Worm (Caenorhabditis elegans): Measurements from ENCODE around the gene clec-141.

Gene clec-141

DNA sequence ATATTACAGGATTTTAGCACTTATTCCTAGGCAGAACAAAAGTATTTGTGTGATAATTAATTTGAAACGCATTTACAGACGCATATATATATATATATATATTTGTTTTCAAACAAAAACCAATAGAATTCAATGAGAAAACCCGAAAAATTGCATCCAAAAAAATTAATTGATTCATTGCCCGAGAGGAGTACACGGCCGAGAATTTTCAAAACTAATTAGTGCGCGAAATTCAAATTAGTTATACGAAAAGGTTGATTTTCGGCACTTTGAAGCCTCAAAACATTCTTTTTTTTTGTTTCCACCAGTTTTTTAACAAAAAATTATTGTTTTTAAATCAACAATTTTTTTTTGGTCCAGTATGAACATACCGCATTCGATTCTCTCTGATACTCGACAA lies 16.0 kb downstream of the clec-141 start:
- TF ChIP-seq him-1 (tag; optimal IDR thresholded peaks at IDR 0.05) (no peak), dao-5 (tag; optimal IDR thresholded peaks at IDR 0.05) (no peak)

DNA sequence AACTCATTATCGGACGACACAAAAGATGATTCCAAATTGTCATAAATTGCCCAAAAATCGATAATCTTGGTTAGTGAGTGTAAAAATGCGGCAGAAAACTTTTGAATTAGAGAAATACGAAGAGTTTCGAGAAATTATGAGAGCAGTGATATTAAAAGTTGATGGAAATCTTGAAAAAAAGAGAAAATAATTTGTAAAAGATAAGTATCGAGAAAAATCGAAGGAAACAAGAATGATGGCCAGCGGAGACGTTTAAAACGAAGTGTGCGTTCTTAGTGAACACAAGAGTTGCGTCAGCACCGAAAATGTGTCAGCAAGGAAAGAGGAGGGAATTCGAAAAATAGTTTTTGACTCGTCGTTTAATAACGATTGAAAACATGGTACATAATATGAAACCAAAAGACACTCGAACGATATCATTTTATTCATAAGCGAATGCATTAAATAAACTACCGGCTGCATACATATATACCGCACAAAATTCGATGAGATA lies 17.6 kb downstream of the clec-141 start, which contains the start of gene ndx-6:
Gene ndx-6, minus strand, starts transcription at position 51 of the 493 bp plus-strand sequence.
- TF ChIP-seq W03F9.2 (tag; optimal IDR thresholded peaks at IDR 0.05) (peak; percentile 72), him-1 (tag; optimal IDR thresholded peaks at IDR 0.05) (peak; percentile 24), dao-5 (tag; optimal IDR thresholded peaks at IDR 0.05) (no peak)

- TF ChIP-seq W03F9.2 (tag; optimal IDR thresholded peaks at IDR 0.05) = no peak
- TF ChIP-seq dao-5 (tag; optimal IDR thresholded peaks at IDR 0.05) = no peak
- no peak for TF ChIP-seq him-1 (tag; optimal IDR thresholded peaks at IDR 0.05)
Measured at ce11 chrII:5388786-5389421, 18.5 kb downstream of the clec-141 start, which contains the start of gene rsp-4. Gene rsp-4, minus strand, starts transcription at chrII:5388836.

ce11 chrII:5387217-5387616 lies 20.2 kb downstream of the clec-141 start, which contains the start of gene ccpp-6:
Gene ccpp-6, minus strand, starts transcription at chrII:5387317.
- TF ChIP-seq him-1 (tag; optimal IDR thresholded peaks at IDR 0.05) = no peak
- TF ChIP-seq W03F9.2 (tag; optimal IDR thresholded peaks at IDR 0.05) = no peak
- no peak for TF ChIP-seq dao-5 (tag; optimal IDR thresholded peaks at IDR 0.05)

- TF ChIP-seq him-1 (tag; optimal IDR thresholded peaks at IDR 0.05) (no peak), W03F9.2 (tag; optimal IDR thresholded peaks at IDR 0.05) (no peak), dao-5 (tag; optimal IDR thresholded peaks at IDR 0.05) (no peak)
Measured at ce11 chrII:5384282-5384681, 23.2 kb downstream of the clec-141 start.

DNA sequence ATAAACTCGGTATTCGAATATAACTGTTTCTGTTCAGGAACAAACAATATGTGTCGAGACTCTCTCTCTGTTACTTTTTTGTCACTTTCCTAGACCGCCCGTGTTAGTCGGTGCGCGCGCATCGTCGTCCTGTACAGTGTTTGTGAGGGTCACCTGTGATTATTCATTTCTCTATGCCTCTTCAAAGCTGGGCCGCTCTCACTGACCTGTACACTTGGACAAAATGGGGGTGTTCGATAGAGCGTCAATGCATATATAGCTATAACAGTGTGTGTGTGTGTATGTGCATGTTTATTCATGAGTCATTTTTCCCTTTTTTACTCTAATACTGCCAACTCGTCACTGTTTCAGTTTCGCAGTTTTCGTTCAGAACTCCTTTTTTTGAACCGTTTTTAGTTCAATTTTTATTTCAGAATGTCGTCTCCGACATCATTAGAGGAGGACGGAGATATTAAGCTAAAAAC lies 27.8 kb downstream of the clec-141 start, which contains the start of gene pkc-3:
Gene pkc-3, plus strand, starts transcription at position 414 of the 464 bp plus-strand sequence.
- TF ChIP-seq dao-5 (tag; optimal IDR thresholded peaks at IDR 0.05) (no peak), W03F9.2 (tag; optimal IDR thresholded peaks at IDR 0.05) (no peak), him-1 (tag; optimal IDR thresholded peaks at IDR 0.05) (no peak)

- TF ChIP-seq dao-5 (tag; optimal IDR thresholded peaks at IDR 0.05) (no peak), him-1 (tag; optimal IDR thresholded peaks at IDR 0.05) (no peak)
Measured at ce11 chrII:5378239-5378521, 29.3 kb downstream of the clec-141 start.

- no peak for TF ChIP-seq him-1 (tag; optimal IDR thresholded peaks at IDR 0.05)
- no peak for TF ChIP-seq W03F9.2 (tag; optimal IDR thresholded peaks at IDR 0.05)
- TF ChIP-seq dao-5 (tag; optimal IDR thresholded peaks at IDR 0.05) = no peak
Measured at ce11 chrII:5377467-5378238, 29.8 kb downstream of the clec-141 start, which contains the start of gene prdx-2. Gene prdx-2, plus strand, starts transcription at chrII:5378195.

- TF ChIP-seq dao-5 (tag; optimal IDR thresholded peaks at IDR 0.05) = no peak
- TF ChIP-seq him-1 (tag; optimal IDR thresholded peaks at IDR 0.05) = no peak
- no peak for TF ChIP-seq W03F9.2 (tag; optimal IDR thresholded peaks at IDR 0.05)
Measured at ce11 chrII:5374967-5375366, 32.5 kb downstream of the clec-141 start, which contains the start of gene algn-2. Gene algn-2, plus strand, starts transcription at chrII:5375267.

DNA sequence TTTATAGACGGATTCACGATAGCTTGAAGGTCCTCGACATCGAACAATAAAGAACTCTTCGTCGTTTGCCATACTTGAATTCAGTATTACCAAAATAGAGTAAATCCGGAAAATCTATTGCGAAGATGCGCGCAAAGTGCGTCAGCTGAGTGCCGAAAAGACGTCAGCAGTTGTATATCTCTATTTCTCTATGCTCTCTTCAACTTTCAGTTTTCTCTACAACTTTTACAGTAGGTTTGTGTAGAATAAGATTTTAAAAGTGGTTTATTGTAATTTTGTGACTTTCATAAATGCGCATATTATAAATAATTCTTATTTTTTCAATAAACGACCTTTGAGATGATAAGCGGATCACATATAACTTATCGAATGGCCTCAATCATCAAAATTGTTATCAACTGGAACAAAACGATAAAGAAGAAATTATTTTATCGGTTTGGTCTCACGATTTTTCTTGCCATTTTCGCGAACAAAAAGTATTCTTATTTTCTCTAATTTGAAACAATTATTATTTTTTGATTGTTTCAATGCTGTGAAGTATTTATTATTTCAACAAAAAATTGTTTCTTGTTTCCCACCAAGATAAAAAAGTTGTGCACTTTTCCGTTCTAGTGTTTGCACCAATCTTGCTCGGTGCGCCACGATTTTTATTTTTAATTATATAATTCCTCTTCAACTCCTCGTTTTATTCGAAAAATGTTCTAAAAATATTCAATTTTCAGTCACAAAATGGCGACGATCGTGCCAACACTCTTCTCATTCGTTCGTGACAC lies 34.0 kb downstream of the clec-141 start, which contains the start of the genes agt-2 and F09E5.3:
Gene agt-2, minus strand, starts transcription at position 553 of the 773 bp plus-strand sequence.
Gene F09E5.3, plus strand, starts transcription at position 723 of the 773 bp plus-strand sequence.
- TF ChIP-seq W03F9.2 (tag; optimal IDR thresholded peaks at IDR 0.05) = peak; percentile 89
- TF ChIP-seq dao-5 (tag; optimal IDR thresholded peaks at IDR 0.05) = no peak
- no peak for TF ChIP-seq him-1 (tag; optimal IDR thresholded peaks at IDR 0.05)

ce11 chrII:5370641-5371040 lies 36.8 kb downstream of the clec-141 start, which contains the start of gene F09E5.12:
Gene F09E5.12, minus strand, starts transcription at chrII:5370741.
- no peak for TF ChIP-seq dao-5 (tag; optimal IDR thresholded peaks at IDR 0.05)

- no peak for TF ChIP-seq W03F9.2 (tag; optimal IDR thresholded peaks at IDR 0.05)
Measured at ce11 chrII:5365645-5366044, 41.8 kb downstream of the clec-141 start, which contains the start of gene F09E5.16. Gene F09E5.16, minus strand, starts transcription at chrII:5365745.

DNA sequence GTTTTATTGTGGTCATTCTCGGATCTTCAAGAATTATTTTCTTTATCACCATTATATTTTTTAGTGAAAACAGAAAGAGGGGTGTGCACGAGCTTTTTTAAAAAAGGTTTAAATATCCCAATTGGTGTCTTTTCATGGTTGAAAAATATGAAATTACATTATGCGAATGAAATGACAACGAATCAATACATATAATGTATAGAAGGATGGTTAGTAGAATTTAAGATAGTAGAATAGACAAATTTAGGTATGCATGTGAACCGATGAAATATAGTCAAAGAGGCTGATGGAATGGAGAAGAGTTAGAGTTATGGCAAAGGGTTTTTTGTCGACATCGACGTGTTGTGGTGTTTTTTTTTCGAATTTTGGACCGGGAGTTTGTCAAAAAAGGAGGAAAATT lies 42.9 kb downstream of the clec-141 start:
- no peak for TF ChIP-seq W03F9.2 (tag; optimal IDR thresholded peaks at IDR 0.05)
- no peak for TF ChIP-seq him-1 (tag; optimal IDR thresholded peaks at IDR 0.05)
- no peak for TF ChIP-seq dao-5 (tag; optimal IDR thresholded peaks at IDR 0.05)

Measured in whole organism, L4/young adult.